Worm (Caenorhabditis elegans) whole organism, L4/young adult: ENCODE data around the gene F59H6.15.

Experiments
- W03F9.2 ChIP-seq: fragments of 150-350 bp; optimal IDR thresholded peaks from 2 replicates; lab custom pipeline; 2014; ENCODE audit warnings: missing biosample characterization, missing genetic modification characterization
- him-1 ChIP-seq: sonication (generic microtip); optimal IDR thresholded peaks from 2 replicates; lab custom pipeline; 2016; ENCODE audit warnings: missing genotype, missing genetic modification reagents, missing genetic modification characterization, missing compliant biosample characterization

DNA sequence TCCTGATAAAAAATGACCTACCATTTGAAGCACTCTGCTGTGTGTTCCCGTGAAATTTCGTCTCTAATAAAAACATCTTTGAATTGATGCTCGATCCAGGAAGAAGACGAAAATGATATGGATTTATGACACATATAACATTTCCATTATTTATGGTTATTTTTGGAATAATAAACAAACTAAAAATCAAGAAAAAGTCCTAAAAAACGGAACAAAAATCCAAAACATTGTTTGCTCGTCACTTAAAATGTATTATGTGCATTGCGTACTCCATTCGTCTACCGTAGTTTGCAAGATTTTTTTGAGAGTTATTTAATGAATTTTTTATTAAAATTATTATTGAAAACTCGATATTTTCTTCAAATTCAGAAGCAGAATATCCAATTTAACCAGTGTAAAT, 29.6 kb downstream of the F59H6.15 start, which contains the start of gene bath-20:
- TF ChIP-seq W03F9.2 (tag; lab: Kevin White, UChicago) (no peak), him-1 (tag; lab: Kevin White, UChicago) (no peak)
